Fruit fly (Drosophila melanogaster): ENCODE data around the gene rdgC.
A peak's percentile ranks its signal among the peaks of the same experiment; 100 is the strongest.

Gene rdgC

DNA sequence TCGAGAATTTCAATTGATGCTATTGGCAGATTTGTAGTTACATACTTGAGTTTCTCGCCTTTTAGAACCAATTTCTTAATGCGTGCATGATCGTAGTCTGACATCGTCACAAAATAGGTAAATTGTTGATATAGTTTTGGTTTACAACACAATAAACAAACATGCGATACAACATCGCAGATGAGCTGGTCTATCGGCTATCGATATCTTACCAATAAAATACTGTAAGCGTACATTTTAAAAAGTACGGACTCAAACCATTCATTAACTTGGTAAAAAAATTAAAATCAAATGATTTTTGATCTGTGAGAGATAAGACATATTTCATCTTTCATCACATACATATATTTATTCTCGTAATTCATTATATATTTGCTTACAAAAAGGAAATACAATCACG lies 48.9 kb downstream of the rdgC start, which contains the start of gene FRG1 (continued):
- TF ChIP-seq CG31224 (GFP tag; IDR thresholded peaks at IDR 0.05): no peak
- TF ChIP-seq ato (GFP tag; IDR thresholded peaks at IDR 0.05; ENCODE audit: partially characterized antibody): peak; percentile 67
- no peak for TF ChIP-seq CG14050 (GFP tag; IDR thresholded peaks at IDR 0.05)
- no peak for TF ChIP-seq CHES-1-like (GFP tag; optimal IDR thresholded peaks at IDR 0.05)
- peak; percentile 33 for TF ChIP-seq HmgZ (tag; optimal IDR thresholded peaks at IDR 0.05)
- TF ChIP-seq cwo (GFP tag; optimal IDR thresholded peaks at IDR 0.05): no peak
- no peak for TF ChIP-seq ttk (GFP tag; IDR thresholded peaks at IDR 0.05)
- no peak for TF ChIP-seq bsh (GFP tag; optimal IDR thresholded peaks at IDR 0.05)
- TF ChIP-seq disco-r (GFP tag; optimal IDR thresholded peaks at IDR 0.05): no peak
- peak; percentile 64 for TF ChIP-seq Sry-δ (GFP tag; optimal IDR thresholded peaks at IDR 0.05)
- peak; percentile 48 for TF ChIP-seq sens (GFP tag)
- no peak for TF ChIP-seq CG2199 (GFP tag; IDR thresholded peaks at IDR 0.05)
- peak; percentile 71 for TF ChIP-seq inv (GFP tag; IDR thresholded peaks at IDR 0.05; ENCODE audit: partially characterized antibody)
- no peak for TF ChIP-seq CG9932 (GFP tag; IDR thresholded peaks at IDR 0.05)
- TF ChIP-seq knrl (GFP tag; IDR thresholded peaks at IDR 0.05; ENCODE audit: partially characterized antibody): peak; percentile 64; the same call in 2 of the 3 replicates
- TF ChIP-seq CG34224 (GFP tag; IDR thresholded peaks at IDR 0.05; ENCODE audit: partially characterized antibody): peak; percentile 76
- TF ChIP-seq CG1024 (GFP tag; IDR thresholded peaks at IDR 0.05): no peak
- no peak for TF ChIP-seq ro (GFP tag; IDR thresholded peaks at IDR 0.05)
- TF ChIP-seq toy (GFP tag; IDR thresholded peaks at IDR 0.05): no peak
- TF ChIP-seq CG15514 (GFP tag; optimal IDR thresholded peaks at IDR 0.05): peak; percentile 31
- no peak for TF ChIP-seq Ssrp (tag; optimal IDR thresholded peaks at IDR 0.05)
- TF ChIP-seq TFAM (GFP tag; optimal IDR thresholded peaks at IDR 0.05): no peak
- TF ChIP-seq CG13894 (tag; optimal IDR thresholded peaks at IDR 0.05): no peak
- TF ChIP-seq Vsx1 (GFP tag; optimal IDR thresholded peaks at IDR 0.05): no peak
- peak; percentile 49 for TF ChIP-seq gfzf (GFP tag; optimal IDR thresholded peaks at IDR 0.05)
- peak; percentile 84 for TF ChIP-seq amos (GFP tag; IDR thresholded peaks at IDR 0.05; ENCODE audit: partially characterized antibody)
- no peak for TF ChIP-seq chm (GFP tag; IDR thresholded peaks at IDR 0.05)
- no peak for TF ChIP-seq Xrp1 (GFP tag; IDR thresholded peaks at IDR 0.05)
- TF ChIP-seq shn (GFP tag; optimal IDR thresholded peaks at IDR 0.05): no peak
- TF ChIP-seq CG11560 (tag; IDR thresholded peaks at IDR 0.05): no peak
- no peak for TF ChIP-seq CG17802 (tag; optimal IDR thresholded peaks at IDR 0.05)
- no peak for TF ChIP-seq CG10462 (GFP tag; optimal IDR thresholded peaks at IDR 0.05)
- TF ChIP-seq Mad (GFP tag; optimal IDR thresholded peaks at IDR 0.05): no peak
- peak; percentile 70 for TF ChIP-seq nerfin-2 (GFP tag; IDR thresholded peaks at IDR 0.05; ENCODE audit: partially characterized antibody)
- peak; percentile 36 for TF ChIP-seq zen (tag; optimal IDR thresholded peaks at IDR 0.05)
- TF ChIP-seq CG8290 (GFP tag; optimal IDR thresholded peaks at IDR 0.05): no peak
- peak in 1 of 2 experiments; percentile 41 for TF ChIP-seq CG8290 (tag; optimal IDR thresholded peaks at IDR 0.05)
- TF ChIP-seq CG17186 (GFP tag; optimal IDR thresholded peaks at IDR 0.05): no peak
- no peak for TF ChIP-seq E2f1 (GFP tag; IDR thresholded peaks at IDR 0.05)
- TF ChIP-seq usp (GFP tag; optimal IDR thresholded peaks at IDR 0.05): no peak
- TF ChIP-seq Atf-2 (GFP tag; optimal IDR thresholded peaks at IDR 0.05): no peak
- TF ChIP-seq Chrac-16 (GFP tag; optimal IDR thresholded peaks at IDR 0.05): no peak
- TF ChIP-seq run (tag; optimal IDR thresholded peaks at IDR 0.05): no peak
- peak; percentile 43 for TF ChIP-seq trem (tag; optimal IDR thresholded peaks at IDR 0.05)
- peak; percentile 60 for TF ChIP-seq tna (GFP tag; IDR thresholded peaks at IDR 0.05; ENCODE audit: partially characterized antibody)
- no peak for TF ChIP-seq Taf1 (GFP tag; IDR thresholded peaks at IDR 0.05)
- peak; percentile 85 for TF ChIP-seq Bgb (GFP tag; IDR thresholded peaks at IDR 0.05; ENCODE audit: partially characterized antibody)
- no peak for TF ChIP-seq CG3065 (GFP tag; optimal IDR thresholded peaks at IDR 0.05)
- TF ChIP-seq CG4820 (GFP tag; optimal IDR thresholded peaks at IDR 0.05): no peak
- peak in 1 of 2 experiments; percentile 62 for TF ChIP-seq Hr51 (GFP tag; optimal IDR thresholded peaks at IDR 0.05)
- TF ChIP-seq YL-1 (GFP tag; optimal IDR thresholded peaks at IDR 0.05): peak; percentile 45

Measured in whole organism, embryonic.